Worm (Caenorhabditis elegans) whole organism, young adult: ENCODE results near the gene acs-11.

ENCODE experiments used
- B0336.3 ChIP-seq: fragments of 200-800 bp; sonication (Bioruptor generic); IDR thresholded peaks from 2 replicates; pipeline ENCODE4 v1.3.6; 2022; ENCODE audit warnings: missing genetic modification characterization, missing compliant biosample characterization
- C17E4.6 ChIP-seq: fragments of 200-800 bp; sonication (Bioruptor generic); IDR thresholded peaks from 2 replicates; pipeline ENCODE4 v1.3.6; 2022; ENCODE audit warnings: missing genetic modification reagents, missing genetic modification characterization, missing compliant biosample characterization
- F23B12.7 ChIP-seq: sonication (generic microtip); optimal IDR thresholded peaks from 2 replicates; lab custom pipeline; 2017; ENCODE audit warnings: missing genetic modification characterization, mild to moderate bottlenecking, missing compliant biosample characterization, antibody characterized with exemption, moderate library complexity; ENCODE audit not compliant: insufficient read depth
- F49E8.2 ChIP-seq: sonication (generic microtip); optimal IDR thresholded peaks from 3 replicates; lab custom pipeline; 2017; ENCODE audit warnings: missing genetic modification characterization, mild to moderate bottlenecking, missing compliant biosample characterization, antibody characterized with exemption, moderate library complexity; ENCODE audit not compliant: insufficient read depth
- F52B5.7 ChIP-seq: sonication (generic microtip); optimal IDR thresholded peaks from 2 replicates; lab custom pipeline; 2016; ENCODE audit warnings: mild to moderate bottlenecking, missing genetic modification characterization, missing compliant biosample characterization
- K11D2.4 ChIP-seq: fragments of 200-800 bp; sonication (Bioruptor generic); IDR thresholded peaks from 2 replicates; pipeline ENCODE4 v1.3.6; 2022; ENCODE audit warnings: missing genetic modification reagents, missing genetic modification characterization, missing compliant biosample characterization
- akir-1 ChIP-seq: fragments of 200-800 bp; sonication (Bioruptor generic); optimal IDR thresholded peaks from 2 replicates; lab custom pipeline; 2018; ENCODE audit warnings: mild to moderate bottlenecking, missing genetic modification characterization, moderate library complexity, missing compliant biosample characterization
- attf-5 ChIP-seq: fragments of 200-800 bp; sonication (Bioruptor generic); optimal IDR thresholded peaks from 2 replicates; lab custom pipeline; 2018; ENCODE audit warnings: mild to moderate bottlenecking, missing genetic modification characterization, missing compliant biosample characterization
- attf-6 ChIP-seq: fragments of 200-800 bp; sonication (Bioruptor generic); IDR thresholded peaks from 2 replicates; pipeline ENCODE4 v1.3.6; 2022; ENCODE audit warnings: missing genetic modification reagents, missing genetic modification characterization, missing compliant biosample characterization
- cebp-1 ChIP-seq, 2 experiments: fragments of 200-800 bp in 1 of 2; sonication (Bioruptor generic) in 1 of 2; sonication (generic microtip) in 1 of 2; IDR thresholded peaks in 1 of 2; optimal IDR thresholded peaks in 1 of 2; 2 replicates each; pipeline versions ENCODE4 v1.3.6 to Lab custom; 2017 to 2022; ENCODE audit warnings: missing compliant biosample characterization in 2 of 2, missing genetic modification characterization in 2 of 2, mild to moderate bottlenecking in 1 of 2, missing genetic modification reagents in 1 of 2, moderate library complexity in 1 of 2
- ceh-100 ChIP-seq: fragments of 200-800 bp; sonication (Bioruptor generic); IDR thresholded peaks from 2 replicates; pipeline ENCODE4 v1.3.6; 2022; ENCODE audit warnings: missing genetic modification reagents, missing genetic modification characterization, missing compliant biosample characterization
- ceh-40 ChIP-seq: fragments of 200-800 bp; sonication (Bioruptor generic); IDR thresholded peaks from 2 replicates; pipeline ENCODE4 v1.3.6; 2022; ENCODE audit warnings: missing genetic modification characterization, missing compliant biosample characterization
- dox-1 ChIP-seq: fragments of 200-800 bp; sonication (Bioruptor generic); IDR thresholded peaks from 2 replicates; pipeline ENCODE4 v1.3.6; 2022; ENCODE audit warnings: missing genetic modification reagents, missing genetic modification characterization, missing compliant biosample characterization
- dpl-1 ChIP-seq: fragments of 150-350 bp; optimal IDR thresholded peaks from 2 replicates; lab custom pipeline; 2014; ENCODE audit warnings: missing biosample characterization, missing genetic modification reagents, missing genetic modification characterization
- hlh-12 ChIP-seq: sonication (generic microtip); optimal IDR thresholded peaks from 2 replicates; lab custom pipeline; 2016; ENCODE audit warnings: missing genetic modification characterization, missing compliant biosample characterization
- hmg-1.2 ChIP-seq: fragments of 200-800 bp; sonication (Bioruptor generic); IDR thresholded peaks from 2 replicates; pipeline ENCODE4 v1.3.6; 2022; ENCODE audit warnings: missing genetic modification reagents, missing genetic modification characterization, missing compliant biosample characterization
- let-607 ChIP-seq, 2 experiments: fragments of 200-800 bp in 1 of 2; sonication (Bioruptor generic) in 1 of 2; sonication (generic microtip) in 1 of 2; optimal IDR thresholded peaks; 2 replicates each; lab custom pipeline; 2016 to 2018; ENCODE audit warnings: mild to moderate bottlenecking in 2 of 2, missing compliant biosample characterization in 2 of 2, missing genetic modification characterization in 2 of 2, moderate library complexity in 2 of 2, missing genotype in 1 of 2
- lin-26 ChIP-seq: fragments of 200-800 bp; sonication (Bioruptor generic); IDR thresholded peaks from 2 replicates; pipeline ENCODE4 v1.3.6; 2022; ENCODE audit warnings: missing genetic modification reagents, missing genetic modification characterization, missing compliant biosample characterization
- lin-40 ChIP-seq: sonication (generic microtip); optimal IDR thresholded peaks from 2 replicates; lab custom pipeline; 2016; ENCODE audit warnings: missing genetic modification characterization, mild to moderate bottlenecking, missing compliant biosample characterization, missing genotype, missing genetic modification reagents
- lin-54 ChIP-seq: fragments of 200-800 bp; sonication (Bioruptor generic); optimal IDR thresholded peaks from 2 replicates; lab custom pipeline; 2018; ENCODE audit warnings: mild to moderate bottlenecking, missing genetic modification characterization, missing compliant biosample characterization
- lsl-1 ChIP-seq: fragments of 200-800 bp; sonication (Bioruptor generic); optimal IDR thresholded peaks from 2 replicates; lab custom pipeline; 2018; ENCODE audit warnings: mild to moderate bottlenecking, missing genetic modification characterization, moderate library complexity, missing compliant biosample characterization
- madf-3 ChIP-seq: fragments of 200-800 bp; sonication (Bioruptor generic); IDR thresholded peaks from 2 replicates; pipeline ENCODE4 v1.3.6; 2022; ENCODE audit warnings: missing genetic modification reagents, missing genetic modification characterization, missing compliant biosample characterization
- madf-6 ChIP-seq: fragments of 200-800 bp; sonication (Bioruptor generic); IDR thresholded peaks from 2 replicates; pipeline ENCODE4 v1.3.6; 2022; ENCODE audit warnings: missing genetic modification reagents, missing genetic modification characterization, missing compliant biosample characterization
- mxl-1 ChIP-seq: sonication (generic microtip); optimal IDR thresholded peaks from 2 replicates; lab custom pipeline; 2016; ENCODE audit warnings: missing genetic modification characterization, missing compliant biosample characterization
- nfya-1 ChIP-seq: sonication (generic microtip); optimal IDR thresholded peaks from 2 replicates; lab custom pipeline; 2017; ENCODE audit warnings: antibody characterized with exemption, missing compliant biosample characterization, missing genetic modification characterization, borderline replicate concordance; ENCODE audit not compliant: insufficient read depth
- nfyb-1 ChIP-seq: fragments of 200-800 bp; sonication (Bioruptor generic); IDR thresholded peaks from 2 replicates; pipeline ENCODE4 v1.3.6; 2022; ENCODE audit warnings: missing genetic modification reagents, missing genetic modification characterization, missing compliant biosample characterization
- nhr-80 ChIP-seq: sonication (generic microtip); optimal IDR thresholded peaks from 2 replicates; lab custom pipeline; 2016; ENCODE audit warnings: missing genetic modification characterization, missing compliant biosample characterization
- snpc-1.3 ChIP-seq: sonication (generic microtip); optimal IDR thresholded peaks from 2 replicates; lab custom pipeline; 2017; ENCODE audit warnings: missing genetic modification characterization, mild to moderate bottlenecking, missing compliant biosample characterization, antibody characterized with exemption, moderate library complexity, missing genotype, missing genetic modification reagents; ENCODE audit not compliant: insufficient read depth
- tlf-1 ChIP-seq: fragments of 200-800 bp; sonication (Bioruptor generic); optimal IDR thresholded peaks from 2 replicates; lab custom pipeline; 2018; ENCODE audit warnings: mild to moderate bottlenecking, missing genetic modification characterization, missing compliant biosample characterization
- unc-130 ChIP-seq: sonication (generic microtip); optimal IDR thresholded peaks from 2 replicates; lab custom pipeline; 2016; ENCODE audit warnings: missing genetic modification reagents, missing genetic modification characterization, missing compliant biosample characterization
- zim-3 ChIP-seq: sonication (generic microtip); optimal IDR thresholded peaks from 2 replicates; lab custom pipeline; 2017; ENCODE audit warnings: mild to moderate bottlenecking, missing genetic modification characterization, moderate library complexity, missing compliant biosample characterization
- ztf-26 ChIP-seq: sonication (generic microtip); optimal IDR thresholded peaks from 2 replicates; lab custom pipeline; 2017; ENCODE audit warnings: missing genetic modification characterization, missing compliant biosample characterization

The acs-11 gene

ce11 chrII:4710120-4710519 lies 31.8 kb upstream of the acs-11 start, which contains the start of gene tag-151 (continued):
- TF ChIP-seq madf-3 (GFP tag; lab: Robert Waterston, UW), result peak; percentile 70; the same call in 1 of the 2 replicates
- peak; percentile 40 for TF ChIP-seq madf-6 (GFP tag; lab: Robert Waterston, UW)
- peak; percentile 24 for TF ChIP-seq F49E8.2 (tag; lab: Kevin White, UChicago)
- peak; percentile 9 for TF ChIP-seq lin-40 (tag; lab: Kevin White, UChicago)
- TF ChIP-seq hlh-12, result no peak
- peak; percentile 9 for TF ChIP-seq tlf-1
- peak; percentile 43 for TF ChIP-seq lin-54 (GFP tag; lab: Kevin White, UChicago)
- TF ChIP-seq nfyb-1 (GFP tag; lab: Robert Waterston, UW), result no peak
- TF ChIP-seq, all 124 proteins: peak for 26

- TF ChIP-seq C17E4.6 (GFP tag; lab: Robert Waterston, UW), result no peak
- TF ChIP-seq mxl-1, result no peak
- TF ChIP-seq nfya-1 (tag; lab: Kevin White, UChicago), result no peak
- no peak for TF ChIP-seq attf-6
- no peak for TF ChIP-seq F23B12.7 (tag; lab: Kevin White, UChicago)
- TF ChIP-seq let-607 (tag; optimal IDR thresholded peaks at IDR 0.05; lab: Kevin White, UChicago), result no peak
- TF ChIP-seq K11D2.4 (GFP tag; lab: Robert Waterston, UW), result no peak
These were observed 31.1 kb upstream of the acs-11 start for ce11 chrII:4710813-4711212.

- TF ChIP-seq zim-3 (tag; lab: Kevin White, UChicago), result no peak
- no peak for TF ChIP-seq snpc-1.3 (tag; lab: Kevin White, UChicago)
- TF ChIP-seq akir-1 (GFP tag; lab: Kevin White, UChicago), result no peak
- 0 out of 2 replicates have a peak, but pooled peaks have one; percentile 29 for TF ChIP-seq cebp-1 (GFP tag; IDR thresholded peaks at IDR 0.05; lab: Robert Waterston, UW)
- peak; percentile 70 for TF ChIP-seq cebp-1 (tag; optimal IDR thresholded peaks at IDR 0.05; lab: Kevin White, UChicago)
- no peak for TF ChIP-seq unc-130 (GFP tag; lab: Kevin White, UChicago)
- no peak for TF ChIP-seq lsl-1 (GFP tag; lab: Kevin White, UChicago)
- TF ChIP-seq nhr-80 (tag; lab: Kevin White, UChicago), result peak; percentile 89
- no peak for TF ChIP-seq B0336.3 (GFP tag; lab: Robert Waterston, UW)
- no peak for TF ChIP-seq lin-26 (GFP tag; lab: Robert Waterston, UW)
- TF ChIP-seq ztf-26 (tag; lab: Kevin White, UChicago), result no peak
- TF ChIP-seq dpl-1 (GFP tag; lab: Kevin White, UChicago), result no peak
- TF ChIP-seq ceh-40 (GFP tag; lab: Robert Waterston, UW), result no peak
- peak; percentile 50 for TF ChIP-seq attf-5 (GFP tag; lab: Kevin White, UChicago)
- no peak for TF ChIP-seq ceh-100 (GFP tag; lab: Robert Waterston, UW)
- TF ChIP-seq let-607 (tag; optimal IDR thresholded peaks at IDR 0.05; lab: Kevin White, UChicago), result peak in 1 of 2 experiments; percentile 87
- 0 out of 2 replicates have a peak, but pooled peaks have one; percentile 24 for TF ChIP-seq dox-1
These were observed 26.3 kb upstream of the acs-11 start, which contains the start of gene F41C3.8 for ce11 chrII:4715676-4716075. F41C3.8 (plus strand) TSS chrII:4716046.

- peak; percentile 35; the same call in 1 of the 2 replicates for TF ChIP-seq hmg-1.2 (GFP tag; lab: Robert Waterston, UW)
- TF ChIP-seq attf-5 (GFP tag; lab: Kevin White, UChicago), result peak; percentile 46
- TF ChIP-seq cebp-1 (GFP tag; IDR thresholded peaks at IDR 0.05; lab: Robert Waterston, UW), result no peak
- peak; percentile 62 for TF ChIP-seq cebp-1 (tag; optimal IDR thresholded peaks at IDR 0.05; lab: Kevin White, UChicago)
- TF ChIP-seq F52B5.7 (tag; lab: Kevin White, UChicago), result no peak
- TF ChIP-seq, all 124 proteins: peak for 3
These were observed 15.8 kb upstream of the acs-11 start, which contains the start of gene F10G7.10 for ce11 chrII:4726120-4726519. F10G7.10 (minus strand) TSS chrII:4726264.
